Fruit fly (Drosophila melanogaster): ENCODE data around the gene CG13005.

- TF ChIP-seq crc (GFP tag; optimal IDR thresholded peaks at IDR 0.05) (no peak), otp (GFP tag; IDR thresholded peaks at IDR 0.05) (no peak), Bgb (GFP tag; IDR thresholded peaks at IDR 0.05; ENCODE audit: partially characterized antibody) (no peak; the same call in 1 of the 2 replicates), CG15479 (GFP tag; optimal IDR thresholded peaks at IDR 0.05) (no peak), YL-1 (GFP tag; optimal IDR thresholded peaks at IDR 0.05) (no peak), sima (GFP tag; optimal IDR thresholded peaks at IDR 0.05) (no peak), CG16779 (GFP tag; IDR thresholded peaks at IDR 0.05) (no peak), CG7786 (GFP tag; optimal IDR thresholded peaks at IDR 0.05) (no peak), CG4282 (GFP tag; optimal IDR thresholded peaks at IDR 0.05) (no peak)
Measured at dm6 chrX:16786860-16787415, 16.5 kb upstream of the CG13005 start, which contains the start of the genes CG9609 and Sap30.

Measured in whole organism, embryonic.